Fruit fly (Drosophila melanogaster) whole organism, prepupa: ENCODE results near the gene CG31810.

Experiments
- CG11294 ChIP-seq: fragments of 200-800 bp; sonication (Bioruptor generic); IDR thresholded peaks from 2 replicates; pipeline ENCODE4 v1.3.6; 2022; ENCODE audit warnings: missing biosample characterization, missing genetic modification characterization
- CG11762 ChIP-seq: fragments of 200-800 bp; sonication (Bioruptor generic); optimal IDR thresholded peaks from 3 replicates; lab custom pipeline; 2016; ENCODE audit warnings: missing biosample characterization, missing genetic modification characterization; ENCODE audit not compliant: insufficient read depth
- CG15336 ChIP-seq: fragments of 200-800 bp; sonication (Bioruptor generic); IDR thresholded peaks from 2 replicates; pipeline ENCODE4 v1.3.6; 2022; ENCODE audit warnings: missing biosample characterization, missing genetic modification characterization
- CG1621 ChIP-seq: fragments of 200-800 bp; sonication (Bioruptor generic); optimal IDR thresholded peaks from 3 replicates; lab custom pipeline; 2018; ENCODE audit warnings: missing biosample characterization, mild to moderate bottlenecking, missing genetic modification characterization
- CG31627 ChIP-seq: fragments of 200-800 bp; sonication (Bioruptor generic); optimal IDR thresholded peaks from 3 replicates; lab custom pipeline; 2016; ENCODE audit warnings: missing biosample characterization, missing genetic modification characterization
- CG32006 ChIP-seq: fragments of 200-800 bp; sonication (Bioruptor generic); optimal IDR thresholded peaks from 3 replicates; lab custom pipeline; 2017; ENCODE audit warnings: missing biosample characterization, mild to moderate bottlenecking, missing genetic modification characterization
- CG34406 ChIP-seq: fragments of 200-800 bp; sonication (Bioruptor generic); optimal IDR thresholded peaks from 3 replicates; lab custom pipeline; 2016; ENCODE audit warnings: missing biosample characterization, missing genetic modification characterization
- CG3919 ChIP-seq: fragments of 200-800 bp; sonication (Bioruptor generic); optimal IDR thresholded peaks from 3 replicates; lab custom pipeline; 2016; ENCODE audit warnings: missing biosample characterization, missing genetic modification characterization
- CG4318 ChIP-seq: fragments of 200-800 bp; sonication (Bioruptor generic); optimal IDR thresholded peaks from 3 replicates; lab custom pipeline; 2017; ENCODE audit warnings: missing biosample characterization, mild to moderate bottlenecking, missing genetic modification characterization
- CG6163 ChIP-seq: fragments of 200-800 bp; sonication (Bioruptor generic); IDR thresholded peaks from 3 replicates; pipeline ENCODE4 v1.3.6; 2022; ENCODE audit warnings: missing biosample characterization, missing genetic modification characterization
- CG6854 ChIP-seq: fragments of 200-800 bp; sonication (Bioruptor generic); optimal IDR thresholded peaks from 2 replicates; lab custom pipeline; 2017; ENCODE audit warnings: missing biosample characterization, mild to moderate bottlenecking, missing genetic modification characterization
- CG8119 ChIP-seq: fragments of 200-800 bp; sonication (Bioruptor generic); IDR thresholded peaks from 3 replicates; pipeline ENCODE4 v1.3.6; 2022; ENCODE audit warnings: missing biosample characterization, missing genetic modification characterization
- CG8632 ChIP-seq: fragments of 200-800 bp; sonication (Bioruptor generic); optimal IDR thresholded peaks from 3 replicates; lab custom pipeline; 2016; ENCODE audit warnings: missing biosample characterization, missing genetic modification characterization
- Eip75B ChIP-seq: fragments of 200-800 bp; sonication (Bioruptor generic); optimal IDR thresholded peaks from 3 replicates; lab custom pipeline; 2016; ENCODE audit warnings: missing biosample characterization, missing genetic modification characterization
- Eip78C ChIP-seq: fragments of 200-800 bp; sonication (Bioruptor generic); peaks from one replicate; lab custom pipeline; 2016; ENCODE audit warnings: missing biosample characterization, missing genetic modification characterization
- Ets96B ChIP-seq: fragments of 200-800 bp; optimal IDR thresholded peaks from 2 replicates; lab custom pipeline; 2019; ENCODE audit warnings: missing biosample characterization, mild to moderate bottlenecking, missing genetic modification characterization, moderate library complexity
- Gug ChIP-seq: fragments of 200-800 bp; sonication (Bioruptor generic); IDR thresholded peaks from 2 replicates; pipeline ENCODE4 v1.3.6; 2022; ENCODE audit warnings: missing biosample characterization, missing genetic modification characterization
- Hr39 ChIP-seq: fragments of 200-800 bp; sonication (Bioruptor generic); optimal IDR thresholded peaks from 2 replicates; lab custom pipeline; 2016; ENCODE audit warnings: missing biosample characterization, missing genetic modification characterization
- Hr4 ChIP-seq: fragments of 200-800 bp; sonication (Bioruptor generic); optimal IDR thresholded peaks from 3 replicates; lab custom pipeline; 2016; ENCODE audit warnings: missing biosample characterization, missing genetic modification characterization
- Lpt ChIP-seq: fragments of 200-800 bp; sonication (Bioruptor generic); optimal IDR thresholded peaks from 3 replicates; lab custom pipeline; 2016; ENCODE audit warnings: missing biosample characterization, missing genetic modification characterization
- OdsH ChIP-seq: fragments of 200-800 bp; sonication (Bioruptor generic); optimal IDR thresholded peaks from 3 replicates; lab custom pipeline; 2016; ENCODE audit warnings: missing biosample characterization, missing genetic modification characterization
- Sox102F ChIP-seq: fragments of 200-800 bp; sonication (Bioruptor generic); optimal IDR thresholded peaks from 2 replicates; lab custom pipeline; 2016; ENCODE audit warnings: missing biosample characterization, mild to moderate bottlenecking, missing genetic modification characterization
- Sox14 ChIP-seq: fragments of 200-800 bp; sonication (Bioruptor generic); optimal IDR thresholded peaks from 3 replicates; lab custom pipeline; 2016; ENCODE audit warnings: missing biosample characterization, missing genetic modification characterization
- achi ChIP-seq: fragments of 200-800 bp; sonication (Bioruptor generic); optimal IDR thresholded peaks from 3 replicates; lab custom pipeline; 2016; ENCODE audit warnings: missing biosample characterization, missing genetic modification characterization
- acj6 ChIP-seq: fragments of 200-800 bp; sonication (Bioruptor generic); optimal IDR thresholded peaks from 3 replicates; lab custom pipeline; 2016; ENCODE audit warnings: missing biosample characterization, missing genetic modification characterization
- cyc ChIP-seq: fragments of 200-800 bp; sonication (Bioruptor generic); optimal IDR thresholded peaks from 3 replicates; lab custom pipeline; 2016; ENCODE audit warnings: missing biosample characterization, missing genetic modification characterization
- dsx ChIP-seq: fragments of 200-800 bp; optimal IDR thresholded peaks from 3 replicates; lab custom pipeline; 2019; ENCODE audit warnings: missing biosample characterization, mild to moderate bottlenecking, missing genetic modification characterization, moderate library complexity; ENCODE audit not compliant: poor library complexity, severe bottlenecking
- eg ChIP-seq: fragments of 200-800 bp; sonication (Bioruptor generic); IDR thresholded peaks from 3 replicates; pipeline ENCODE4 v1.3.6; 2022; ENCODE audit warnings: missing biosample characterization, missing genetic modification characterization
- esn ChIP-seq: fragments of 200-800 bp; sonication (Bioruptor generic); optimal IDR thresholded peaks from 2 replicates; lab custom pipeline; 2016; ENCODE audit warnings: missing biosample characterization, mild to moderate bottlenecking, missing genetic modification characterization, moderate library complexity
- pdm3 ChIP-seq: fragments of 200-800 bp; sonication (Bioruptor generic); optimal IDR thresholded peaks from 3 replicates; lab custom pipeline; 2016; ENCODE audit warnings: missing biosample characterization, missing genetic modification characterization
- salr ChIP-seq, 2 experiments: fragments of 200-800 bp; sonication (Bioruptor generic); optimal IDR thresholded peaks; 3 replicates each; lab custom pipeline; 2016 to 2018; ENCODE audit warnings: missing biosample characterization in 2 of 2, missing genetic modification characterization in 2 of 2, mild to moderate bottlenecking in 1 of 2
- ss ChIP-seq, 2 experiments: fragments of 200-800 bp; sonication (Bioruptor generic); optimal IDR thresholded peaks; 2 replicates in 1 of 2; 3 replicates in 1 of 2; lab custom pipeline; 2017 to 2018; ENCODE audit warnings: mild to moderate bottlenecking in 2 of 2, missing biosample characterization in 2 of 2, missing genetic modification characterization in 2 of 2, moderate library complexity in 1 of 2
- svp ChIP-seq: fragments of 200-800 bp; sonication (Bioruptor generic); peaks from one replicate; lab custom pipeline; 2016; ENCODE audit warnings: missing biosample characterization, missing genetic modification characterization
- topi ChIP-seq: fragments of 200-800 bp; sonication (Bioruptor generic); optimal IDR thresholded peaks from 3 replicates; lab custom pipeline; 2016; ENCODE audit warnings: missing biosample characterization, missing genetic modification characterization
- vri ChIP-seq: fragments of 200-800 bp; sonication (Bioruptor generic); optimal IDR thresholded peaks from 3 replicates; lab custom pipeline; 2016; ENCODE audit warnings: missing biosample characterization, mild to moderate bottlenecking, missing genetic modification characterization

CG31810 gene

DNA sequence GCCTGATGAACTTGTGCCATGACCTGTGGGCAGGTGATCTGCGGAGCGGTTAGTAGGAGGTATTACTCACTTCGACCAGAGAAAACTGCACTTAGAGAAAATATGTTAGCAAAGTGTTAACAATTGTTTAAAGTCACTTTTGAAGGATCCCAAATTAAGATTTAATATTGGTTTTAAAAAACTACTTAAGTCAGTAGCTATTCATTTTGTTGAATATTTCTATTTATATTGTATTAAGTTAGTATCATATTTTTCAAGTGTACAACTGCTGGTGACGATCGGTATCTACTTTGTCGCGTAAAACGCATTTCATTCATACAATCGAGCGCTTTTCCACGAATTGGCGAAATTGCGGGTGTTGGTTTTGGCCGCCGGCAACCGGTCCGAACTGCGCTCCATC lies 48.5 kb downstream of the CG31810 start:
- TF ChIP-seq Gug (peak; percentile 49), Eip75B (GFP tag; lab: Kevin White, UChicago) (no peak), ss (GFP tag; optimal IDR thresholded peaks at IDR 0.05; lab: Kevin White, UChicago) (no peak), CG6163 (0 out of 3 replicates have a peak, but pooled peaks have one; percentile 36), Ets96B (tag; lab: Kevin White, UChicago) (peak; percentile 9), CG11294 (GFP tag; lab: Robert Waterston, UW) (0 out of 2 replicates have a peak, but pooled peaks have one; percentile 11), CG31627 (GFP tag; lab: Kevin White, UChicago) (no peak), CG4318 (GFP tag; lab: Kevin White, UChicago) (peak; percentile 46), pdm3 (GFP tag; lab: Kevin White, UChicago) (peak; percentile 27), vri (GFP tag; lab: Kevin White, UChicago) (no peak), Eip78C (GFP tag; lab: Kevin White, UChicago) (peak; percentile 77), Lpt (peak; percentile 6), eg (GFP tag; lab: Robert Waterston, UW) (peak; percentile 71), CG32006 (GFP tag; lab: Kevin White, UChicago) (peak; percentile 75), Hr39 (GFP tag; lab: Kevin White, UChicago) (no peak), salr (GFP tag; optimal IDR thresholded peaks at IDR 0.05; lab: Kevin White, UChicago) (no peak), CG15336 (peak; percentile 83), Sox14 (GFP tag; lab: Kevin White, UChicago) (no peak), CG3919 (GFP tag; lab: Kevin White, UChicago) (no peak), acj6 (GFP tag; lab: Kevin White, UChicago) (peak; percentile 29), CG6854 (GFP tag; lab: Kevin White, UChicago) (no peak), CG8119 (GFP tag; lab: Robert Waterston, UW) (peak; percentile 83), achi (GFP tag; lab: Kevin White, UChicago) (peak; percentile 32), Hr4 (peak; percentile 74), OdsH (GFP tag; lab: Kevin White, UChicago) (peak; percentile 17), topi (GFP tag; lab: Kevin White, UChicago) (no peak), esn (GFP tag; lab: Kevin White, UChicago) (no peak), svp (peak; percentile 65)

DNA sequence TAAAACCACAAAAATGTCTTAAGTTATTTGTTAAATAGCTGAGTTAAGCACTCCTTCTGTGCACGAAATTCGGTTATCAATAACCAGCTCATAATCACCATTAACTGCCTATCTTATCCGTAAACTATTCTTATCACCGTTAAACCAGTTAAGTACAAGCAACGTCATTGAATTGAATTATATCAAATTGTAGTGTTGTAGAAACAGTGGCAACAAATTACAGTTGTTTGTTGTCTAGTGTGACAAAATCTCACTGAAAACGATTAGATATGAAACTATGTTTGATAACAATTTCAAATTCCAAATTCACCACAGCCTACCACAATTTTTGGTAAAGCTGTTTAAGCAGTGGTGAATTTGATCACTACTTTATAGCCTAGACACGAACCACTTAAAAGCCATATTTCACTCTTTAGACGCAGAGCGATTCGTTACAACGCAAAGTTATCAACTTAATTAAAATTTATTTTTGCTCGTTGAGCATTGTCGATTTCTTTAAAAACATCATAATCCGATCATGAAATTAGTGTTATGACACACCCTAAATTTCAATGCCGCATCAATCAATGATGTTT lies 50.5 kb downstream of the CG31810 start:
- TF ChIP-seq eg (GFP tag; lab: Robert Waterston, UW): no peak
- TF ChIP-seq Hr39 (GFP tag; lab: Kevin White, UChicago): no peak
- TF ChIP-seq cyc (GFP tag; lab: Kevin White, UChicago): no peak
- no peak for TF ChIP-seq CG8632 (GFP tag; lab: Kevin White, UChicago)
- no peak for TF ChIP-seq Sox102F (GFP tag; lab: Kevin White, UChicago)
- TF ChIP-seq CG11762 (GFP tag; lab: Kevin White, UChicago): no peak
- TF ChIP-seq dsx: no peak
- no peak for TF ChIP-seq svp
- TF ChIP-seq OdsH (GFP tag; lab: Kevin White, UChicago): no peak
- no peak for TF ChIP-seq Hr4
- TF ChIP-seq CG34406: no peak
- no peak for TF ChIP-seq CG1621 (tag; lab: Kevin White, UChicago)
- no peak for TF ChIP-seq Eip75B (GFP tag; lab: Kevin White, UChicago)

DNA sequence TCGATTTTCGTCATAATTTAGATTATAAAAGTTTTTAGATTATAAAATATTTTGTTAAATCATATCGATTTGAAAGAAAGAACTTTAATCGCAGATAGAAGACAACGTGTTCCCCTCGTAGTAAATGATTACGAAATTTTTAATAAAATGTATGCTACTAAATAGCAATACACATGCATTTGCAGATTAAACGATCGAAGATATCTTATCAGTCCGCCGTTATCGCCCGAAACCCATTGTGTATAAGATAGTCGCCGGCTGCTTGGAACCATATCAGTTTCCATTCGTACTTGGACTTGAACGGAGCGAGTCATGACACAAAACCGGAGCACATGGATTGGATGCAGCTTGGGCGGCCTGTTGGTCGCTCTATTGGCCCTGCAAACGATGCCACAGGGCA lies 52.7 kb downstream of the CG31810 start:
- no peak for TF ChIP-seq Ets96B (tag; lab: Kevin White, UChicago)
- peak; percentile 48 for TF ChIP-seq svp
- peak; percentile 59 for TF ChIP-seq vri (GFP tag; lab: Kevin White, UChicago)
